Worm (Caenorhabditis elegans): Measurements from ENCODE around the gene C44C10.12.
A peak's percentile ranks its signal among the peaks of the same experiment; 100 is the strongest.

The C44C10.12 gene

DNA sequence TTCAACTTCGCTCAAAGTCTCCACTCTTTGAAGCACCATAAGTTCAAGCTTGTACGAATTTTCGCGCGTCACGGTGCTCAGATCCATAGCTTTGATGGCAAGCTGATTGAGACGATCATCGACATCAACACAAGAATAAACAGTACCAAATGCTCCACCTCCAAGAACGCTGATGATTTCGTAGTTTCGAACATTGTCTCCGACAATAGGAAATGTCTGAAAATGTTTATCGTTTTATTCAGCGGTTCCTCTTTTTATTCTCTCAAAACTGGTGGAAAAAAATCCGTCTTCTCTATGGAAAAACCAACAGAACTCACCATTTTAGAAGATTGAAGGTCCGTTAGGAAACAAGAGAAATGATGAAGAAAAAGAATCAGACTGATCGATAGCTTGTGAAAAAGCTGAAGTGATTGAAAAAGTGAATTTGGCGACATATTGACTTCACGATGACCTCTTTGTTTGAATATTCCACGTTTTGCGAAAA is 8.9 kb upstream of the C44C10.12 start, which contains the start of gene C44C10.7:
Gene C44C10.7 (minus strand): TSS at position 434 of the 484 bp plus-strand sequence.
- no peak for TF ChIP-seq scrt-1 (GFP tag; IDR thresholded peaks at IDR 0.05)

DNA sequence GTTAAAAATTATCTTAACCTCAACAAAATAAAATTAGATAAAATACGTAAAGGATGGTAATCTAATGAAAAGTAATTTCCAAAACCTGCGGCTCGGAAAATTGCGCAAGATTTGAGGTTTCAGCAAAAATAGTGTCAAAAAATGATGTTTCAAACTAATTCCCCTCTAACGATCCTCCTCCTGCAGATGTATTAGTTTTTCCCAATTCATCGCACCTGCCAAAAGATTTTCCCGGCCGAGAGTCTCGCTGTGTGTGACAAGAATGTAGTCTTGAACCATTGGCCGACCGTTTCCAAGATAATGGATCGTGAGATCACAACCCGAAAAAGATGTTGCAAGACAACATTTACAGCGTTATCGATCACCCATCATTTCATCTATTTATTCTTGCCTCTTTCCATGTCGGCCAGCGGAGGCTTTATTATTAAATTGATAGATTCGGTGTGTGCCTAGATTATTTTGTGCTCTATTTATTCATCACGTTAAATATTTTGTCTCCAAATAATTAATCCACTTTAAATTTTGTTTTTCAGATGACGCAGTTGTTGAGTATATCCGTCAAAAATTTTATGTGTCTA is 6.7 kb upstream of the C44C10.12 start, which contains the start of the genes C44C10.10 and C44C10.5:
Gene C44C10.10 (plus strand): TSS at position 301 of the 578 bp plus-strand sequence.
Gene C44C10.5 (plus strand): TSS at position 528 of the 578 bp plus-strand sequence.
- TF ChIP-seq pes-1 (GFP tag; IDR thresholded peaks at IDR 0.05): no peak
- TF ChIP-seq ceh-13 (GFP tag; optimal IDR thresholded peaks at IDR 0.05): no peak
- TF ChIP-seq hmbx-1 (tag; optimal IDR thresholded peaks at IDR 0.05): no peak

DNA sequence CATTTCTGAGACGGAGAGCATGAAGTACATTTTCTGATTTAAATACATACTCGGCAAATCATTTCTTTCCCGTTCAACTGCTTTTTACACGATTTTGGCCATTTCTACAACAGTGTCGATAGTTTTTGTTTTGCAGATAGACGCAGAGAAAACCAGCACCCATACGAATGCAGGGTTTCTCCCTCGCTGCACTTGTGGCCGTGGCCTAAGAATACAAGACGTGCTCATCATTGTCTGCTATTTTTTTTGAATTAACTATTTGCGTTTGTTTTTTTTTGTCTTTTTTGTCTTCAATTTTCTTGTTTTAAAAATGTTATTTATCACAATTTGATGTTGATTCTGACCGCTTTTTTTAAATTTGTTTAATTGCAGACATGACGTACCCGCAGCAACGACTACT is 3.7 kb upstream of the C44C10.12 start, which contains the start of gene smcl-1:
Gene smcl-1 (plus strand): TSS at position 373 of the 400 bp plus-strand sequence.
- TF ChIP-seq tbx-37 (GFP tag; conservative IDR thresholded peaks at IDR 0.05): 0 out of 2 replicates have a peak, but pooled peaks have one; percentile 41
- no peak for TF ChIP-seq aly-1 (tag; optimal IDR thresholded peaks at IDR 0.05)

DNA sequence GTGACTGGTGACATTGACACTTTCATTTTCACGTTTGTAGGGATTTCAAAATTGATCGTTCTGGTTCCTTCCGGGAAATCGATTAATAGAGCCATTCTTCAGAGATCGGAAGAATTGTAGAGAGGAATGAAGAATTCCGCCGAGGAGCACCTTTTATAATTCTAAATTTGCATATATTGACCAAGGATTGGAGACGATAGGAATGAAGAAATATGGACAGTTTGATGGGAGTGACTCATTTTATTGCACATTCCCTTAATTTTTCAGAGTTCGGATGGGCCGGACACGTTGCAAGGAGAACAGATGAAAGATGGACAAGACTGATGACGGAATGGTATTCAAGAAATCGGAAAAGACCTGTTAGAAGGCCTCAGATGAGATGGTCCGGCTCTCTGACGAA is 3.5 kb downstream of the C44C10.12 start, which contains the start of gene C44C10.15:
Gene C44C10.15 (minus strand): TSS at position 101 of the 400 bp plus-strand sequence.
- no peak for TF ChIP-seq flt-1 (GFP tag; IDR thresholded peaks at IDR 0.05)
- TF ChIP-seq B0310.2 (tag; optimal IDR thresholded peaks at IDR 0.05): no peak
- TF ChIP-seq hmg-4 (GFP tag; optimal IDR thresholded peaks at IDR 0.05): no peak
- no peak for TF ChIP-seq tbx-37 (GFP tag; conservative IDR thresholded peaks at IDR 0.05)
- no peak for TF ChIP-seq aly-1 (tag; optimal IDR thresholded peaks at IDR 0.05)
- no peak for TF ChIP-seq tbx-11 (GFP tag; IDR thresholded peaks at IDR 0.05)
- no peak for TF ChIP-seq F13C5.2 (tag; optimal IDR thresholded peaks at IDR 0.05)
- TF ChIP-seq tra-4 (tag; optimal IDR thresholded peaks at IDR 0.05): no peak
- no peak for TF ChIP-seq ceh-36 (tag; optimal IDR thresholded peaks at IDR 0.05)
- no peak for TF ChIP-seq ama-1 (optimal IDR thresholded peaks at IDR 0.05)
- TF ChIP-seq scrt-1 (GFP tag; IDR thresholded peaks at IDR 0.05): no peak
- no peak for TF ChIP-seq hnd-1 (tag; optimal IDR thresholded peaks at IDR 0.05)
- TF ChIP-seq hmbx-1 (tag; optimal IDR thresholded peaks at IDR 0.05): no peak
- no peak for TF ChIP-seq ceh-13 (GFP tag; optimal IDR thresholded peaks at IDR 0.05)
- TF ChIP-seq pes-1 (GFP tag; IDR thresholded peaks at IDR 0.05): no peak

DNA sequence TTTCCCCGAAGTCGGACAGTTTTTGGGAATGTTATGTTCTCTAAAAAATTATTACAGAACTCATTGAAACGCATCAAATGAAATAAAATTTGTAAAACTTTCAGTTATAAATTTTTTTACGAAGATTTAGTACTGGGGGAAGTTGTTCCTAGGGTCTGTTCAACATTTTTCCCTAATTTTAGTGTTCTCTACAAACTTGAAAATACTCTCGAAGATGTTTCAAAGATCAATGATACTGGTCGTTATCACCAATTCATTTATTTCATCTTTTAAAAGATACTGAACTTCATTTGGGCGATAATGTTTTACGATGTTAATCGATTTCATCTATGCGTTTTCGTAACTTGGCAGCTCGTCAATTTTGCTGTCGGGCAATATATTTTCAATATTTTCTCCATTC is 5.4 kb downstream of the C44C10.12 start, which contains the start of gene C44C10.3:
Gene C44C10.3 (plus strand): TSS at position 301 of the 400 bp plus-strand sequence.
- TF ChIP-seq ama-1 (optimal IDR thresholded peaks at IDR 0.05) (no peak), flt-1 (GFP tag; IDR thresholded peaks at IDR 0.05) (no peak), hmbx-1 (tag; optimal IDR thresholded peaks at IDR 0.05) (no peak), aly-1 (tag; optimal IDR thresholded peaks at IDR 0.05) (no peak), sea-1 (GFP tag; conservative IDR thresholded peaks at IDR 0.05) (no peak), ets-7 (tag; optimal IDR thresholded peaks at IDR 0.05) (no peak), pes-1 (GFP tag; IDR thresholded peaks at IDR 0.05) (no peak), tra-4 (tag; optimal IDR thresholded peaks at IDR 0.05) (no peak), tbx-37 (GFP tag; conservative IDR thresholded peaks at IDR 0.05) (no peak), F13C5.2 (tag; optimal IDR thresholded peaks at IDR 0.05) (no peak), ceh-13 (GFP tag; optimal IDR thresholded peaks at IDR 0.05) (no peak), scrt-1 (GFP tag; IDR thresholded peaks at IDR 0.05) (no peak)

DNA sequence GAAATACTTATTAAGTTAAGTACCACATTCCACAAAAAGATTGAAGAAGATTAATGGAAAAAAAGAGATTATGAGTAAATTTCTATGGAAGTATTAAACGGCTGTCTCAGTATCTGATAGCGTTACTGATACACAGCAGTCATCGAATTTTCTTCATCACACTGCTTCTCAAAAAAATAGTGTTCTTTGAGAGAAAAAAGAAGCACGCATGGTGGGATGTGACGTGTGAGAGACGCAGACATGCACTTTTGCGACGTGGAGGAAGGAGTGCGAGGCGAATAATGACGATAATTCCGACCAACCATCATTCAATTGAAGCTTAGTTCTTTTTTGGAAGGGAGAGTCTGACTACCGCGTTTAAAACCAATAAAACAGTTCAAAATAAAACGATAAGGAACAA is 13.4 kb downstream of the C44C10.12 start, which contains the start of gene C44C10.11:
Gene C44C10.11 (minus strand): TSS at position 115 of the 400 bp plus-strand sequence.
- no peak for TF ChIP-seq tbx-37 (GFP tag; conservative IDR thresholded peaks at IDR 0.05)
- no peak for TF ChIP-seq sea-1 (GFP tag; conservative IDR thresholded peaks at IDR 0.05)
- no peak for TF ChIP-seq aly-1 (tag; optimal IDR thresholded peaks at IDR 0.05)
- no peak for TF ChIP-seq tra-4 (tag; optimal IDR thresholded peaks at IDR 0.05)
- no peak for TF ChIP-seq flt-1 (GFP tag; IDR thresholded peaks at IDR 0.05)
- TF ChIP-seq ets-7 (tag; optimal IDR thresholded peaks at IDR 0.05): no peak
- TF ChIP-seq F13C5.2 (tag; optimal IDR thresholded peaks at IDR 0.05): no peak
- no peak for TF ChIP-seq pes-1 (GFP tag; IDR thresholded peaks at IDR 0.05)
- no peak for TF ChIP-seq ceh-36 (tag; optimal IDR thresholded peaks at IDR 0.05)
- no peak for TF ChIP-seq tbx-11 (GFP tag; IDR thresholded peaks at IDR 0.05)
- TF ChIP-seq scrt-1 (GFP tag; IDR thresholded peaks at IDR 0.05): no peak
- no peak for TF ChIP-seq ceh-13 (GFP tag; optimal IDR thresholded peaks at IDR 0.05)
- TF ChIP-seq hnd-1 (tag; optimal IDR thresholded peaks at IDR 0.05): no peak

DNA sequence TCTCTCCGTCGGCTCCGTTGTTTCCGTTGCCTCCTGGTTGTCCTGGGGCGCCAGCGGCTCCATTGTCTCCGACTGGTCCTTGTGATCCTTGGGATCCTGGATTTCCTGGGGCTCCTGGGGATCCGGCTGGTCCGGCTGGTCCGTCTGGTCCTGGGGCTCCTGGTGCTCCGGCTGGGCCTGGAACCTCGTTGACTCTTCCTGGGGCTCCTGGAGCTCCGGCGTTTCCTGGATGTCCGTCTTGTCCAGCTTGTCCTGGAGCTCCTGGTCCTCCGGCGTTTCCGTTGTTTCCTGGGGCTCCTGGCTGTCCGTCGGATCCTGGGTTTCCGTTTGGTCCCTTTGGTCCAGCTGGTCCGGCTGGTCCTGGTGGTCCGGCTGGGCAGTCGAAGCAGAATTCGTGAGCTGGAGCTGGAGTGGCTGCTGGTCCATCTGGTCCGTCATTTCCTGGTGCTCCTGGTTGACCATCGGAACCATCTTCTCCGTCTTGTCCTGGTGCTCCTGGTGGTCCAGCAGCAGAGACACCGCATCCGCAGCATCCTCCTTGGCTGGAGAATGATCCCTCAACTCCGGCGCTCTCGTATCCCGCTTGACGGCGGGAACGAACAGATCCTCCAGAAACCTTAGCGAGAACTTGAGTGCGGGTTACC is 14.8 kb downstream of the C44C10.12 start:
- TF ChIP-seq tra-4 (tag; optimal IDR thresholded peaks at IDR 0.05) (no peak), F13C5.2 (tag; optimal IDR thresholded peaks at IDR 0.05) (no peak), ceh-36 (tag; optimal IDR thresholded peaks at IDR 0.05) (no peak), flt-1 (GFP tag; IDR thresholded peaks at IDR 0.05) (no peak), tbx-11 (GFP tag; IDR thresholded peaks at IDR 0.05) (no peak), hnd-1 (tag; optimal IDR thresholded peaks at IDR 0.05) (no peak), tbx-37 (GFP tag; conservative IDR thresholded peaks at IDR 0.05) (no peak), ets-7 (tag; optimal IDR thresholded peaks at IDR 0.05) (no peak), sea-1 (GFP tag; conservative IDR thresholded peaks at IDR 0.05) (no peak), pes-1 (GFP tag; IDR thresholded peaks at IDR 0.05) (no peak), ceh-13 (GFP tag; optimal IDR thresholded peaks at IDR 0.05) (no peak), hmbx-1 (tag; optimal IDR thresholded peaks at IDR 0.05) (no peak), ama-1 (optimal IDR thresholded peaks at IDR 0.05) (no peak), scrt-1 (GFP tag; IDR thresholded peaks at IDR 0.05) (no peak), aly-1 (tag; optimal IDR thresholded peaks at IDR 0.05) (no peak), B0310.2 (tag; optimal IDR thresholded peaks at IDR 0.05) (no peak), hmg-4 (GFP tag; optimal IDR thresholded peaks at IDR 0.05) (no peak)
